Worm (Caenorhabditis elegans): ENCODE measurements around the gene clec-72.
"Not testable (repeated sequence)": the region's sequence is repeated elsewhere in the genome, so short reads cannot be mapped to it uniquely, and the experiment has no call there.

Gene clec-72

DNA sequence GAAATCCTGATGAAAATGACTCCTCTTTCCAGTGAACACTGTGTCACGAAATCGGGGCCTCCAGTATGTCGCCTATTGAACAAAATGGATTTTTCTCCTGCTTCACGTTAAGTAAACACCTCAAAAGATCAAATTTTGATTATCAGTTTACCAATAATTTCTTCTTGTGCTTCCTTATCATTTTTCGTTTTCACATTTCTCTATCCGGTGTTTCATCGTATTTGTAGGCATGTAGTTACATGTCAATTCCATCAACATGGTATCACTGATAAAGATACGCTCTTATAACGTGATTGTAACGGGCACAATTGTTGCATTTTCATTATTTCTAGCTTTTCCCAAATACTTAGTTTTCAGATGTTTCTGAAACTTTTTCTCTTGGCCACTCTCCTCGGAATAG lies at the start of gene clec-72:
clec-72 (plus strand) TSS at position 358 of the 400 bp plus-strand sequence.
- no peak for TF ChIP-seq flt-1 (GFP tag; IDR thresholded peaks at IDR 0.05)
- no peak for TF ChIP-seq ref-1 (GFP tag; conservative IDR thresholded peaks at IDR 0.05)
- no peak for TF ChIP-seq med-1 (GFP tag; optimal IDR thresholded peaks at IDR 0.05; ENCODE audit: insufficient read depth)
- TF ChIP-seq ztf-23 (GFP tag; IDR thresholded peaks at IDR 0.05): no peak
- TF ChIP-seq cog-1 (tag; optimal IDR thresholded peaks at IDR 0.05): no peak
- no peak for TF ChIP-seq ztf-29 (GFP tag; IDR thresholded peaks at IDR 0.05)
- TF ChIP-seq tab-1 (GFP tag; IDR thresholded peaks at IDR 0.05): no peak
- no peak for TF ChIP-seq T22C8.4 (GFP tag; IDR thresholded peaks at IDR 0.05)
- no peak for TF ChIP-seq klf-2 (GFP tag; conservative IDR thresholded peaks at IDR 0.05)

DNA sequence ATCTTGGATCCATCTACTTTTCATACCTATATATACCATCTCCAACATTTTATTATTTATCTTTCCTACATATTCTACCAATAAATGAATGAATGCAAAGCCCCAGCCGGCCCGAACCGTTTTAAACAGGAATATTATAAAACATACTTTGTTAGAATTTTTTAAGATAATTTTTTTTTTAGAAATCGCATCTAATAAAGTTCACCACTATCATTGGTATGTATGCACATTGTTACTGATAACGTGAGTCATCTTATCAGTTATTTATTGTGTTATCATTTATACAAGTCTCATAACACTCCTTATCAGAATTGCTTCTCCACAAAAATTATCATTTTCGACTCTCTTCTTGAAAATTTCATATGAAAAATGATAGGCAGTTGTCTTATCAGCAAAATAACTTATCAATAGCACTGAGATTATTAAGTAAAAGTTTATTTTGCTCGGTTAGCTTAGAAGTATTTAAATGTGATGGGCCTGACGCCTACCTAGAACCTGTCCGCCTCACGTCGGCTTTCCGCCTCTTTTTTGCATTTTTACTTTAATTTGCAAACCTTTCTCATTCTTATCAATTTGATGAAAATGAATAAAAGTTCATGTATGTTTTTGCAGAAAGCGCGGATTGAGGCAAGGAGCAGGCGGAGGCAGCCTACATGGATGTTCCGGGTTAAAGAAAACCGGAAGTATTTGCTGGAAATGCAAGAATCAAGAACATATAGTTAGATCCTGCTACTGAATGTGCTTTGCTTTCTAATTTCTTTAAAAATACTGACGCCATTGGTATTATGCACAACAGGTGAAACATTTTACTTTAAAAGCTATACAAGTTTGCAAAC lies 44.7 kb upstream of the clec-72 start, which contains the start of gene srz-62:
srz-62 (plus strand) TSS at position 786 of the 836 bp plus-strand sequence.
- TF ChIP-seq med-1 (GFP tag; optimal IDR thresholded peaks at IDR 0.05; ENCODE audit: insufficient read depth) (no peak), ztf-23 (GFP tag; IDR thresholded peaks at IDR 0.05) (no peak), T22C8.4 (GFP tag; IDR thresholded peaks at IDR 0.05) (no peak), cog-1 (tag; optimal IDR thresholded peaks at IDR 0.05) (no peak), ref-1 (GFP tag; conservative IDR thresholded peaks at IDR 0.05) (no peak), ztf-29 (GFP tag; IDR thresholded peaks at IDR 0.05) (no peak), tab-1 (GFP tag; IDR thresholded peaks at IDR 0.05) (no peak), klf-2 (GFP tag; conservative IDR thresholded peaks at IDR 0.05) (no peak), flt-1 (GFP tag; IDR thresholded peaks at IDR 0.05) (no peak)

DNA sequence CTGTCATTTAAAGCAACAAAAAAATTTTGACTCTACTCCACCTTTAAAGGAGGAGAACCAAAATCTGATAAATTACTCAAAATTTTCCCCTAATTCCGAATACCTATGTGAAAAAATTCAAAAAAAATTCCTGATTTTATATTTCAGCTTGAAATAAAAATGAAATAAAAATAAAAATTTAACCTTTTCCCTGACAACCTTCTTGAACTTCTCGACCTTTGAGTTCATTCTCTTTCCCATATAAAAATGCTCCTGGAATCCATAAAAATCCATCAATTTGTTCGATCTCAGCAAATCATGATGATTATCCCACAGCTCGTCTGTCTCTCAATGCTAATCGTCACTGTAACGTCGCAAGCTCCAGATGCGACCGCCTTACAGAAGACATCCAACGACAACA lies 41.7 kb upstream of the clec-72 start, which contains the start of gene F56D6.6:
F56D6.6 (plus strand) TSS at position 301 of the 400 bp plus-strand sequence.
- no peak for TF ChIP-seq tab-1 (GFP tag; IDR thresholded peaks at IDR 0.05)
- no peak for TF ChIP-seq flt-1 (GFP tag; IDR thresholded peaks at IDR 0.05)
- no peak for TF ChIP-seq ztf-29 (GFP tag; IDR thresholded peaks at IDR 0.05)
- TF ChIP-seq med-1 (GFP tag; optimal IDR thresholded peaks at IDR 0.05; ENCODE audit: insufficient read depth): no peak
- no peak for TF ChIP-seq ztf-23 (GFP tag; IDR thresholded peaks at IDR 0.05)
- no peak for TF ChIP-seq ref-1 (GFP tag; conservative IDR thresholded peaks at IDR 0.05)
- no peak for TF ChIP-seq klf-2 (GFP tag; conservative IDR thresholded peaks at IDR 0.05)
- no peak for TF ChIP-seq cog-1 (tag; optimal IDR thresholded peaks at IDR 0.05)
- TF ChIP-seq T22C8.4 (GFP tag; IDR thresholded peaks at IDR 0.05): no peak

DNA sequence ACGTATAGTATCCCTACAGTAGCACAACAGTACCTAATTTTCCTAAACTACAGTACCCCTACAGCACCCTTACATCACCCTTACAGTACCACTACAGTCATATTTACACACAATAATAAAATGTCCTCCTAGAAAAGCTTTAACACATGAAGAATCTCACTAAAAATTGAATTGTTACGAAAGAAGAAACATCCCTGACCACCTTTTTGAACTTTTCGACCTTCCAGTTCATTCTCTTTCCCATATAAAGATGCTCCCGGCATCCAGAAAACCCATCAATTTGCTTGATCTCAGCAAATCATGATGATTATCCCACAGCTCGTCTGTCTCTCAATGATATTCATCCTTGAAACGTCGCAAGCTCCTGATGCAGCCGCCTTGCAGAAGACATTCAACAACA lies 40.0 kb upstream of the clec-72 start, which contains the start of gene F56D6.21:
F56D6.21 (plus strand) TSS at position 301 of the 400 bp plus-strand sequence.
- TF ChIP-seq T22C8.4 (GFP tag; IDR thresholded peaks at IDR 0.05) (no peak), klf-2 (GFP tag; conservative IDR thresholded peaks at IDR 0.05) (no peak), ref-1 (GFP tag; conservative IDR thresholded peaks at IDR 0.05) (no peak), flt-1 (GFP tag; IDR thresholded peaks at IDR 0.05) (no peak), tab-1 (GFP tag; IDR thresholded peaks at IDR 0.05) (no peak), cog-1 (tag; optimal IDR thresholded peaks at IDR 0.05) (no peak), med-1 (GFP tag; optimal IDR thresholded peaks at IDR 0.05; ENCODE audit: insufficient read depth) (no peak), ztf-23 (GFP tag; IDR thresholded peaks at IDR 0.05) (no peak)

DNA sequence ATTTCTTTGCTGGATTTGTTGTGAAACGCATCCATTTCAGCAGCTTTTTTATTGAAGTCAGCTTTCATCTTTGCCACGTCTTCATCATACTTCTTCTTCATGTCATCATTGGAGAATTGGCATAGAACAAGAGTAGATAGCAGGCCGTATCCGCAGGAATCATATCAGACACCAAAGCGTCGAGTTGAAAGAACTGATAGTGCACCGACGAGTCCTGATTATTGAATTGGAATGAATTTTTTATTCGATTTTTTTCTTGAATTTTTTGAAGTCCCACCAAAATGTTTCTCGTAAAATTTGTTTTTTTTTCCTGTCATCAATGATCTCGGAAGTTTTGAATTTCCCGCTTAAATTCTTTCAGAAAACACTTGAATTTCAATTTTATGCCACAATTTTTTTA lies 38.2 kb upstream of the clec-72 start, which contains the start of gene F56D6.11:
F56D6.11 (minus strand) TSS at position 101 of the 400 bp plus-strand sequence.
- TF ChIP-seq cog-1 (tag; optimal IDR thresholded peaks at IDR 0.05): no peak

DNA sequence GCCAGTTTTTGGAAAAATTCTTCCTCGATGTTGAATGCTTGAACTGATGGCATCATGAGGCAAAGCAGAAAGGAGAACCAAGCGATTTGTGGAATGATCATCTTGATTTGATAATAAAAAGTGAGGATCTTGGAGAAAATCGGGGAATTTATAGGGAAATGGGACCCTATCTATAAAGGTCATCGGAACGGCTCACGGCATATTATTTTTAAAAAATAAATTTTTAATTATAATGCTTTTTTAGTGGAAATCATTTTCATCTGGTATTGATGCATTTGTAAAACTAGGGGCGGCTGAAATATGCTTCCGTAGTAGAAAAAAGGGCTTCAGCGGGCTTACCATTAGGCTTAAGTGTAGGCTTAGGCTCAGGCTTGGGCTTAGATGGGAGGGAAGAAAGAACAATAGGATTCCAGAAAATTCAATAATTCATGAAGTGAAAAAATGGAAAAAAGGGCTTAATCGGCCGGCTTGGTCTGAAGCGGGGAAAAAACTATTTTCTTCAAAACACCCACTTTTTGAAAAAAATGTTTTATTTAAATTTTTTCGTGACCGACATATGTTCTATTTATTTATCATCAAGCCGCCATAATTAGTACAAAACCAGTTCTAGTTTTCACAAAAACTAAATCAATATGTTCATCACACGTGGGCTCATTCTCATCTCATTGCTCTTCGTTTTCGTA lies 37.0 kb upstream of the clec-72 start, which contains the start of the genes F56D6.22 and F56D6.12:
F56D6.22 (minus strand) TSS at position 101 of the 683 bp plus-strand sequence.
F56D6.12 (plus strand) TSS at position 633 of the 683 bp plus-strand sequence.
- TF ChIP-seq ref-1 (GFP tag; conservative IDR thresholded peaks at IDR 0.05) (no peak), med-1 (GFP tag; optimal IDR thresholded peaks at IDR 0.05; ENCODE audit: insufficient read depth) (no peak), klf-2 (GFP tag; conservative IDR thresholded peaks at IDR 0.05) (no peak)

DNA sequence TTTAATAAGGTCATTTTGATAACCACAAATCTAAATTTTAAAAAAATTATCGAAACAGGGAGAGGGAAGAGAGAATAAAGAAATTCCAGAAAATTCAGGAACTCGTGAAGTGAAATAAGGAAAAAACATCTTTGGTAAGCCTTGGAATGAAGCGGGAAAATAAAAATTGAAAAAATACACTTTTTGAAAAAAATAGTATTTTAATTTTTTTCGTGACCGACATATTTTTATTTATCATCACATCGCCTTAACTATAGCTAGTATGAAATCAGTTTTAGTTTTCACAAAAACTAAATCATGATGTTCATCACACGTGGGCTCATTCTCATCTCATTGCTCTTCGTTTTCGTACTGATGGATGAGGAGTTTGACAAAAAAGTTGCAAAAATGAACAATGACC lies 35.5 kb upstream of the clec-72 start, which contains the start of gene F56D6.13:
F56D6.13 (plus strand) TSS at position 301 of the 400 bp plus-strand sequence.
- no peak for TF ChIP-seq med-1 (GFP tag; optimal IDR thresholded peaks at IDR 0.05; ENCODE audit: insufficient read depth)
- no peak for TF ChIP-seq T22C8.4 (GFP tag; IDR thresholded peaks at IDR 0.05)
- no peak for TF ChIP-seq klf-2 (GFP tag; conservative IDR thresholded peaks at IDR 0.05)
- no peak for TF ChIP-seq cog-1 (tag; optimal IDR thresholded peaks at IDR 0.05)
- TF ChIP-seq ref-1 (GFP tag; conservative IDR thresholded peaks at IDR 0.05): no peak
- TF ChIP-seq tab-1 (GFP tag; IDR thresholded peaks at IDR 0.05): no peak
- TF ChIP-seq ztf-23 (GFP tag; IDR thresholded peaks at IDR 0.05): no peak
- TF ChIP-seq flt-1 (GFP tag; IDR thresholded peaks at IDR 0.05): no peak
- no peak for TF ChIP-seq ztf-29 (GFP tag; IDR thresholded peaks at IDR 0.05)

DNA sequence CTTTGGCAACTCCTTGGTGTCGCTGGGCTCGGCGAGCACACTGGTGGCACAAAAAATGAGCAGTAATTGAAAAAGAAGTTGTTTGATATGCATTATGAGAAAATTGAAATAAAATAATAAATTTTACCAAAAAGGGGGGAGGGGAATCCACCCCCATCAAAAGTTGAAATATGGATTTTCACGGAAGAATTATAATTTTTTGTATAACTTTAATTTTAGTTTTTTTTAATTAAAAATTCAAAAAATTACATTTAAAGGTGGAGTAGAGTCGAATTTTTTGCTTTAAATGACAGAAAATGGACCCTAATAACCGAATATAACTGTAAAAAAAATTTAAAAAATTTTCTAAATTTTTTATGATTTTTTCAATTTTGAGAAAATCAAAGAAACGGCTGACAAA lies 32.8 kb upstream of the clec-72 start, which contains the start of gene F56D6.18:
F56D6.18 (minus strand) TSS at position 101 of the 400 bp plus-strand sequence.
- TF ChIP-seq T22C8.4 (GFP tag; IDR thresholded peaks at IDR 0.05); ref-1 (GFP tag; conservative IDR thresholded peaks at IDR 0.05); klf-2 (GFP tag; conservative IDR thresholded peaks at IDR 0.05): not testable (repeated sequence)

DNA sequence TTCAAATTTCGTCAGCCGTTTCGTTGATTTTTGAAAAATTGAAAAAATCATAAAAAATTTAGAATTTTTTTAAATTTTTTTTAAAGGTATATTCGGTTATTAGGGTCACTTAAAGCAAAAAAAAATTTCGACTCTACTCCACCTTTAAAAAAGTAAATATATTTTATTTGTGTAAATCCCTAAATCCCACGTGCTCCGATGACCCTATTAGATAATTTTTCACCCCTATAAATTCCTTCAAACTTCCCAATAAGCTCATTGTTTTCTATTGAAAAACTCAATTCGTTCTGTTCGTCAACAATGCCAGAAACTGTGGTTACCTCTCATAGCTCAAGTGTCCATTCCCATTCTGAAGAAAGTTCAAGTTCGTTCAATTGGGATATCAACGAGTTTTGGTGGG lies 32.0 kb upstream of the clec-72 start, which contains the start of gene F56D6.20:
F56D6.20 (plus strand) TSS at position 301 of the 400 bp plus-strand sequence.
- no peak for TF ChIP-seq ztf-23 (GFP tag; IDR thresholded peaks at IDR 0.05)
- TF ChIP-seq flt-1 (GFP tag; IDR thresholded peaks at IDR 0.05): no peak
- TF ChIP-seq med-1 (GFP tag; optimal IDR thresholded peaks at IDR 0.05; ENCODE audit: insufficient read depth): no peak
- no peak for TF ChIP-seq ref-1 (GFP tag; conservative IDR thresholded peaks at IDR 0.05)
- TF ChIP-seq ztf-29 (GFP tag; IDR thresholded peaks at IDR 0.05): no peak
- no peak for TF ChIP-seq T22C8.4 (GFP tag; IDR thresholded peaks at IDR 0.05)
- no peak for TF ChIP-seq cog-1 (tag; optimal IDR thresholded peaks at IDR 0.05)
- no peak for TF ChIP-seq tab-1 (GFP tag; IDR thresholded peaks at IDR 0.05)
- TF ChIP-seq klf-2 (GFP tag; conservative IDR thresholded peaks at IDR 0.05): no peak
